Worm (Caenorhabditis elegans) whole organism, L2 larva: ENCODE results near the gene Y45F10C.6.

Experiments used
- F13H6.1 ChIP-seq: sonication (generic microtip); optimal IDR thresholded peaks from 2 replicates; lab custom pipeline; 2016; ENCODE audit warnings: missing genetic modification characterization, missing compliant biosample characterization
- ceh-82 ChIP-seq: fragments of 150-350 bp; optimal IDR thresholded peaks from 2 replicates; lab custom pipeline; 2014; ENCODE audit warnings: missing biosample characterization, missing genetic modification characterization
- elt-3 ChIP-seq: sonication (generic microtip); optimal IDR thresholded peaks from 2 replicates; lab custom pipeline; 2017; ENCODE audit warnings: missing biosample characterization, missing genetic modification characterization
- fos-1 ChIP-seq: fragments of 150-350 bp; optimal IDR thresholded peaks from 2 replicates; lab custom pipeline; 2014; ENCODE audit warnings: missing biosample characterization, missing genetic modification characterization
- lin-13 ChIP-seq: fragments of 150-350 bp; optimal IDR thresholded peaks from 2 replicates; lab custom pipeline; 2014; ENCODE audit warnings: missing biosample characterization, missing genetic modification reagents, missing genetic modification characterization
- lsy-2 ChIP-seq, 2 experiments: fragments of 150-350 bp in 1 of 2; sonication (generic microtip) in 1 of 2; optimal IDR thresholded peaks; 2 replicates each; lab custom pipeline; 2014 to 2017; ENCODE audit warnings: missing biosample characterization in 2 of 2, missing genetic modification characterization in 2 of 2
- mab-5 ChIP-seq: fragments of 150-350 bp; optimal IDR thresholded peaks from 2 replicates; lab custom pipeline; 2014; ENCODE audit warnings: missing biosample characterization, missing genetic modification characterization
- nhr-21 ChIP-seq: fragments of 150-350 bp; optimal IDR thresholded peaks from 2 replicates; lab custom pipeline; 2014; ENCODE audit warnings: missing biosample characterization, missing genetic modification characterization
- nhr-23 ChIP-seq: fragments of 150-350 bp; optimal IDR thresholded peaks from 2 replicates; lab custom pipeline; 2014; ENCODE audit warnings: missing biosample characterization, missing genetic modification reagents, missing genetic modification characterization
- nhr-6 ChIP-seq: fragments of 150-350 bp; optimal IDR thresholded peaks from 2 replicates; lab custom pipeline; 2014; ENCODE audit warnings: missing biosample characterization, missing genetic modification characterization
- nhr-77 ChIP-seq: fragments of 150-350 bp; optimal IDR thresholded peaks from 2 replicates; lab custom pipeline; 2014; ENCODE audit warnings: missing biosample characterization, missing genetic modification characterization
- unc-55 ChIP-seq: fragments of 150-350 bp; sonication (generic microtip); optimal IDR thresholded peaks from 3 replicates; lab custom pipeline; 2014; ENCODE audit warnings: missing biosample characterization, missing genetic modification reagents, missing genetic modification characterization
- unc-62 ChIP-seq: fragments of 150-350 bp; optimal IDR thresholded peaks from 2 replicates; lab custom pipeline; 2014; ENCODE audit warnings: missing biosample characterization, missing genetic modification reagents, missing genetic modification characterization
- ztf-11 ChIP-seq: sonication (generic microtip); optimal IDR thresholded peaks from 2 replicates; lab custom pipeline; 2017; ENCODE audit warnings: missing biosample characterization, missing genetic modification characterization

DNA sequence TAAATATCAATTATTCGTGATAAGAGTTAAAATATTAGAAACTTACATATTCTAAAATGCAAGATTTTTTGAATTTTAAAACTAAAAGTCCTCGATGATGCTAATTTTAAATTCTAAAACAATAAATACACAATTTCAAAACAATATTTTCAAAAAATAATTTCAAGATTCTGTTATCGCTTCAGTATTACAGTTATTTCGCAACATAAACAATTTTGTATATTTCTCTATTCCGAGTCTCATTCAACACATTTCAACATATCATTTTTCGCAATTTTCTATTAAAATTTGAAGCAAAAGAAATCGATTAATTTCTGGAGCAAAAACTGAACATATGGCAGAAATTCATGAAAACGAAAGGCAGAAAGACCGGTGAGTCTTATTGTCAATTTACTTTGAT lies 19.0 kb upstream of the Y45F10C.6 start, which contains the start of gene fbxa-98:
- no peak for TF ChIP-seq nhr-6 (tag; lab: Kevin White, UChicago)
- no peak for TF ChIP-seq nhr-77 (tag; lab: Kevin White, UChicago)
- TF ChIP-seq nhr-21 (tag; lab: Kevin White, UChicago): no peak
- no peak for TF ChIP-seq unc-55 (GFP tag; lab: Kevin White, UChicago)
- no peak for TF ChIP-seq unc-62
- no peak for TF ChIP-seq nhr-23 (tag; lab: Kevin White, UChicago)
- no peak for TF ChIP-seq mab-5 (tag; lab: Kevin White, UChicago)
- TF ChIP-seq lin-13 (GFP tag; lab: Kevin White, UChicago): no peak
- TF ChIP-seq lsy-2 (tag; optimal IDR thresholded peaks at IDR 0.05; lab: Kevin White, UChicago): no peak
- TF ChIP-seq ceh-82 (tag; lab: Kevin White, UChicago): no peak
- no peak for TF ChIP-seq fos-1 (tag; lab: Kevin White, UChicago)
- no peak for TF ChIP-seq F13H6.1 (tag; lab: Kevin White, UChicago)
- no peak for TF ChIP-seq elt-3 (tag; lab: Kevin White, UChicago)
- no peak for TF ChIP-seq ztf-11 (tag; lab: Kevin White, UChicago)
